Worm (Caenorhabditis elegans) whole organism, L2 larva: ENCODE data around the gene Y54F10BM.20.

Source experiments
- alr-1 ChIP-seq: fragments of 150-350 bp; optimal IDR thresholded peaks from 2 replicates; lab custom pipeline; 2014; ENCODE audit warnings: missing biosample characterization, missing genetic modification characterization
- ama-1 ChIP-seq: fragments of 150-350 bp; optimal IDR thresholded peaks from 2 replicates; lab custom pipeline; 2018; ENCODE audit warnings: inconsistent platforms
- ceh-82 ChIP-seq: fragments of 150-350 bp; optimal IDR thresholded peaks from 2 replicates; lab custom pipeline; 2014; ENCODE audit warnings: missing biosample characterization, missing genetic modification characterization
- egl-27 ChIP-seq: sonication (generic microtip); optimal IDR thresholded peaks from 3 replicates; lab custom pipeline; 2017; ENCODE audit warnings: missing biosample characterization, missing genetic modification reagents, missing genetic modification characterization
- elt-3 ChIP-seq: sonication (generic microtip); optimal IDR thresholded peaks from 2 replicates; lab custom pipeline; 2017; ENCODE audit warnings: missing biosample characterization, missing genetic modification characterization
- lin-13 ChIP-seq: fragments of 150-350 bp; optimal IDR thresholded peaks from 2 replicates; lab custom pipeline; 2014; ENCODE audit warnings: missing biosample characterization, missing genetic modification reagents, missing genetic modification characterization
- mdl-1 ChIP-seq, 2 experiments: fragments of 150-350 bp in 1 of 2; sonication (generic microtip) in 1 of 2; optimal IDR thresholded peaks; 2 replicates each; lab custom pipeline; 2017; ENCODE audit warnings: missing biosample characterization in 2 of 2, missing genetic modification characterization in 2 of 2
- snpc-4 ChIP-seq: fragments of 150-350 bp; optimal IDR thresholded peaks from 2 replicates; lab custom pipeline; 2014; ENCODE audit warnings: missing biosample characterization, missing genetic modification characterization
- unc-55 ChIP-seq: fragments of 150-350 bp; sonication (generic microtip); optimal IDR thresholded peaks from 3 replicates; lab custom pipeline; 2014; ENCODE audit warnings: missing biosample characterization, missing genetic modification reagents, missing genetic modification characterization
- ztf-11 ChIP-seq: sonication (generic microtip); optimal IDR thresholded peaks from 2 replicates; lab custom pipeline; 2017; ENCODE audit warnings: missing biosample characterization, missing genetic modification characterization
- ztf-4 ChIP-seq: fragments of 150-350 bp; optimal IDR thresholded peaks from 2 replicates; lab custom pipeline; 2014; ENCODE audit warnings: missing biosample characterization, missing genetic modification characterization

ce11 chrIII:2272732-2273131 lies 35.3 kb upstream of the Y54F10BM.20 start, which contains the start of gene fbxa-39:
- TF ChIP-seq egl-27 (tag; lab: Kevin White, UChicago) = no peak
- no peak for TF ChIP-seq ztf-11 (tag; lab: Kevin White, UChicago)
- no peak for TF ChIP-seq snpc-4 (tag; lab: Kevin White, UChicago)
- TF ChIP-seq mdl-1 (tag; optimal IDR thresholded peaks at IDR 0.05; lab: Kevin White, UChicago) = no peak
- TF ChIP-seq ama-1 (lab: Kevin White, UChicago) = no peak
- no peak for TF ChIP-seq ztf-4 (tag; lab: Kevin White, UChicago)
- no peak for TF ChIP-seq unc-55 (GFP tag; lab: Kevin White, UChicago)
- no peak for TF ChIP-seq lin-13 (GFP tag; lab: Kevin White, UChicago)
- TF ChIP-seq alr-1 (tag; lab: Kevin White, UChicago) = no peak
- no peak for TF ChIP-seq elt-3 (tag; lab: Kevin White, UChicago)
- TF ChIP-seq ceh-82 (tag; lab: Kevin White, UChicago) = no peak
